Worm (Caenorhabditis elegans) whole organism, L2 larva: ENCODE measurements around the gene bigr-1.
A peak's percentile ranks its signal among the peaks of the same experiment; 100 is the strongest.

Experiments used
- C34F6.9 ChIP-seq: fragments of 150-350 bp; optimal IDR thresholded peaks from 2 replicates; lab custom pipeline; 2014; ENCODE audit warnings: missing biosample characterization, missing genetic modification characterization
- R02D3.7 ChIP-seq: fragments of 150-350 bp; optimal IDR thresholded peaks from 2 replicates; lab custom pipeline; 2014; ENCODE audit warnings: missing biosample characterization, missing genetic modification characterization
- ZK546.5 ChIP-seq: sonication (generic microtip); optimal IDR thresholded peaks from 2 replicates; lab custom pipeline; 2017; ENCODE audit warnings: missing biosample characterization, missing genetic modification characterization
- aly-2 ChIP-seq: fragments of 150-350 bp; optimal IDR thresholded peaks from 2 replicates; lab custom pipeline; 2014; ENCODE audit warnings: missing biosample characterization, missing genetic modification characterization
- blmp-1 ChIP-seq: sonication (generic microtip); optimal IDR thresholded peaks from 2 replicates; lab custom pipeline; 2017; ENCODE audit warnings: missing genetic modification characterization, mild to moderate bottlenecking, missing compliant biosample characterization, antibody characterized with exemption, moderate library complexity; ENCODE audit not compliant: insufficient read depth
- ceh-16 ChIP-seq: fragments of 150-350 bp; optimal IDR thresholded peaks from 2 replicates; lab custom pipeline; 2014; ENCODE audit warnings: missing biosample characterization, missing genetic modification characterization
- ceh-82 ChIP-seq: fragments of 150-350 bp; optimal IDR thresholded peaks from 2 replicates; lab custom pipeline; 2014; ENCODE audit warnings: missing biosample characterization, missing genetic modification characterization
- crh-2 ChIP-seq: sonication (generic microtip); optimal IDR thresholded peaks from 2 replicates; lab custom pipeline; 2017; ENCODE audit warnings: missing biosample characterization, missing genetic modification characterization
- egl-27 ChIP-seq: sonication (generic microtip); optimal IDR thresholded peaks from 3 replicates; lab custom pipeline; 2017; ENCODE audit warnings: missing biosample characterization, missing genetic modification reagents, missing genetic modification characterization
- elt-3 ChIP-seq: sonication (generic microtip); optimal IDR thresholded peaks from 2 replicates; lab custom pipeline; 2017; ENCODE audit warnings: missing biosample characterization, missing genetic modification characterization
- fos-1 ChIP-seq: fragments of 150-350 bp; optimal IDR thresholded peaks from 2 replicates; lab custom pipeline; 2014; ENCODE audit warnings: missing biosample characterization, missing genetic modification characterization
- gmeb-1 ChIP-seq: fragments of 150-350 bp; optimal IDR thresholded peaks from 2 replicates; lab custom pipeline; 2014; ENCODE audit warnings: missing biosample characterization, missing genetic modification characterization
- lin-11 ChIP-seq: fragments of 150-350 bp; sonication (generic microtip); optimal IDR thresholded peaks from 2 replicates; lab custom pipeline; 2014; ENCODE audit warnings: missing biosample characterization, missing genetic modification characterization, inconsistent platforms, mixed read lengths
- lin-13 ChIP-seq: fragments of 150-350 bp; optimal IDR thresholded peaks from 2 replicates; lab custom pipeline; 2014; ENCODE audit warnings: missing biosample characterization, missing genetic modification reagents, missing genetic modification characterization
- lin-39 ChIP-seq: fragments of 150-350 bp; optimal IDR thresholded peaks from 2 replicates; lab custom pipeline; 2014; ENCODE audit warnings: missing biosample characterization, missing genetic modification reagents, missing genetic modification characterization
- mab-5 ChIP-seq: fragments of 150-350 bp; optimal IDR thresholded peaks from 2 replicates; lab custom pipeline; 2014; ENCODE audit warnings: missing biosample characterization, missing genetic modification characterization
- mbf-1 ChIP-seq: sonication (generic microtip); optimal IDR thresholded peaks from 2 replicates; lab custom pipeline; 2017; ENCODE audit warnings: missing biosample characterization, missing genetic modification characterization
- mdl-1 ChIP-seq, 2 experiments: fragments of 150-350 bp in 1 of 2; sonication (generic microtip) in 1 of 2; optimal IDR thresholded peaks; 2 replicates each; lab custom pipeline; 2017; ENCODE audit warnings: missing biosample characterization in 2 of 2, missing genetic modification characterization in 2 of 2
- nhr-10 ChIP-seq: sonication (generic microtip); optimal IDR thresholded peaks from 2 replicates; lab custom pipeline; 2017; ENCODE audit warnings: missing biosample characterization, missing genetic modification characterization
- nhr-11 ChIP-seq: fragments of 150-350 bp; optimal IDR thresholded peaks from 2 replicates; lab custom pipeline; 2014; ENCODE audit warnings: missing biosample characterization, missing genetic modification characterization
- nhr-12 ChIP-seq: fragments of 150-350 bp; optimal IDR thresholded peaks from 2 replicates; lab custom pipeline; 2014; ENCODE audit warnings: missing biosample characterization, missing genetic modification characterization
- nhr-23 ChIP-seq: fragments of 150-350 bp; optimal IDR thresholded peaks from 2 replicates; lab custom pipeline; 2014; ENCODE audit warnings: missing biosample characterization, missing genetic modification reagents, missing genetic modification characterization
- nhr-237 ChIP-seq: fragments of 150-350 bp; optimal IDR thresholded peaks from 2 replicates; lab custom pipeline; 2014; ENCODE audit warnings: missing biosample characterization, missing genetic modification characterization
- nhr-25 ChIP-seq: fragments of 150-350 bp; sonication (generic microtip); optimal IDR thresholded peaks from 3 replicates; lab custom pipeline; 2014; ENCODE audit warnings: missing biosample characterization, missing genetic modification characterization
- nhr-6 ChIP-seq: fragments of 150-350 bp; optimal IDR thresholded peaks from 2 replicates; lab custom pipeline; 2014; ENCODE audit warnings: missing biosample characterization, missing genetic modification characterization
- peb-1 ChIP-seq: fragments of 150-350 bp; optimal IDR thresholded peaks from 2 replicates; lab custom pipeline; 2014; ENCODE audit warnings: missing biosample characterization, missing genetic modification characterization
- skn-1 ChIP-seq: sonication (generic microtip); optimal IDR thresholded peaks from 2 replicates; lab custom pipeline; 2017; ENCODE audit warnings: missing biosample characterization, missing genetic modification characterization
- sma-3 ChIP-seq: sonication (generic microtip); optimal IDR thresholded peaks from 2 replicates; lab custom pipeline; 2016; ENCODE audit warnings: missing genetic modification reagents, missing genetic modification characterization, missing compliant biosample characterization
- snpc-4 ChIP-seq: fragments of 150-350 bp; optimal IDR thresholded peaks from 2 replicates; lab custom pipeline; 2014; ENCODE audit warnings: missing biosample characterization, missing genetic modification characterization
- unc-62 ChIP-seq: fragments of 150-350 bp; optimal IDR thresholded peaks from 2 replicates; lab custom pipeline; 2014; ENCODE audit warnings: missing biosample characterization, missing genetic modification reagents, missing genetic modification characterization
- zag-1 ChIP-seq: fragments of 150-350 bp; optimal IDR thresholded peaks from 2 replicates; lab custom pipeline; 2014; ENCODE audit warnings: missing biosample characterization, missing genetic modification characterization

The bigr-1 gene

DNA sequence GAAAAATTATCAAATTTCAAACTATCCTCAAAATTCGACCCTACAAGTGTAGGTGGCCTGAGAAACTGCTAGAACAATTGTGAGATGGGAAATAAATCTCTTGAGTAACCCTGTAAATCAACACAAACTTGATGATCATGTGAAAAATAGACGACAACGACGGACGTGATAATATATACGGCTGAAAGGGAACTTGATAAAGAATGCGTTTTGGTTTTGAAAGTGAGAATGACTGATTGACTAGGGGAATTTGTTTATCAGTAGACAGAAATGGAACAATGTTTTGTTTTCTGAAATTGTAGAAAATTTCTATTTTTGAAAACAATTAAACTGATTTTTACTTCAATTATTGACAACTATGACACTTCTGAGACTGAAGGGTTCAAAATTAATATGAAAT lies 12.1 kb downstream of the bigr-1 start:
- TF ChIP-seq blmp-1 (tag; lab: Kevin White, UChicago) (peak; percentile 58), ceh-82 (tag; lab: Kevin White, UChicago) (no peak), nhr-10 (tag; lab: Kevin White, UChicago) (no peak), R02D3.7 (no peak), nhr-25 (tag; lab: Kevin White, UChicago) (peak; percentile 1)
- TF ChIP-seq, all 48 proteins: peak for 2

- TF ChIP-seq lin-11: no peak
- no peak for TF ChIP-seq elt-3
- TF ChIP-seq crh-2: no peak
- TF ChIP-seq nhr-12 (tag; lab: Kevin White, UChicago): no peak
- TF ChIP-seq nhr-23: no peak
- TF ChIP-seq ceh-16 (tag; lab: Kevin White, UChicago): no peak
- TF ChIP-seq peb-1: peak; percentile 64
- TF ChIP-seq lin-39: no peak
- no peak for TF ChIP-seq fos-1
- TF ChIP-seq aly-2: no peak
- TF ChIP-seq nhr-25 (tag; lab: Kevin White, UChicago): peak; percentile 47
- no peak for TF ChIP-seq nhr-6 (tag; lab: Kevin White, UChicago)
- TF ChIP-seq zag-1 (tag; lab: Kevin White, UChicago): no peak
- TF ChIP-seq snpc-4 (tag; lab: Kevin White, UChicago): no peak
- no peak for TF ChIP-seq R02D3.7
- no peak for TF ChIP-seq skn-1 (tag; lab: Kevin White, UChicago)
- no peak for TF ChIP-seq ZK546.5 (tag; lab: Kevin White, UChicago)
- no peak for TF ChIP-seq ceh-82 (tag; lab: Kevin White, UChicago)
- TF ChIP-seq mbf-1 (tag; lab: Kevin White, UChicago): no peak
- peak; percentile 44 for TF ChIP-seq blmp-1 (tag; lab: Kevin White, UChicago)
- TF ChIP-seq sma-3: no peak
- no peak for TF ChIP-seq unc-62
- no peak for TF ChIP-seq egl-27
- TF ChIP-seq nhr-11: no peak
- TF ChIP-seq mdl-1 (tag; optimal IDR thresholded peaks at IDR 0.05; lab: Kevin White, UChicago): no peak
Measured at ce11 chrII:11200234-11200755, 18.8 kb downstream of the bigr-1 start.

DNA sequence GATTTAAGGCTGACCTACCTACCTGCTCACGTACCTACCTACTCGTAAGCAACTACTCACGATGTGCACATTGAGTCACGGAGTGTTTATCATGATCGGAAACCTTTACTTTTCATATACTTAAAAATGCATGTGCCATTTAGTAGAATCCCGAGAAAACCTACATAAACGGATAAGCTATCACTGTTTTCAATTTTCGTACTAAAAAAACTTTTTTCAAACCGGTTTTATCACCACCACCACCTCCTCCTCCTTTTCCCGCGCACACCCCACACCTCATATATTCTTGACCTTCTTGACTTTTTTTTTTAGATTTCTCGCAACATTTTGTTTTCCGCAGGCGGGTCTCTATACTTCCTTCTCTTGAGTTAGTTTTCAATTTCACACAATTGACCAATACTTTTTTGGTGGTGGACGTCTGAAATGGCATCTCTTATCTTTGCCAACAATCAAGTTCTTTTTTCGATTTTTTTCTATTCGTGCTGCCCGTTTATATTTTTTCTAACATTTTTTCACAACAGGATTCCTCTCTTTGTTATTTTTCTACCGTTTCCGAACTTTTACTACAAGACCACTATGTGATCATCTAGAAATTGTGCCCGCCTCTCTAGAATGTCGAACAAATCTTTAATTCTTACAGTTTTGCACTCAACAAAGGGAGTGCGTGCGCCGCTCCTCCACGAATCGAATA lies 21.3 kb downstream of the bigr-1 start, which contains the start of gene srap-1:
Gene srap-1, plus strand, starts transcription at position 641 of the 691 bp plus-strand sequence.
- no peak for TF ChIP-seq nhr-10 (tag; lab: Kevin White, UChicago)
- peak; percentile 55 for TF ChIP-seq nhr-25 (tag; lab: Kevin White, UChicago)

- TF ChIP-seq nhr-25 (tag; lab: Kevin White, UChicago) (peak; percentile 15), sma-3 (peak; percentile 17), elt-3 (no peak)
Measured at ce11 chrII:11204731-11205130, 23.3 kb downstream of the bigr-1 start.

ce11 chrII:11205783-11206182 lies 24.3 kb downstream of the bigr-1 start:
- TF ChIP-seq nhr-11: no peak
- TF ChIP-seq sma-3: no peak
- no peak for TF ChIP-seq snpc-4 (tag; lab: Kevin White, UChicago)
- no peak for TF ChIP-seq zag-1 (tag; lab: Kevin White, UChicago)
- TF ChIP-seq ceh-16 (tag; lab: Kevin White, UChicago): peak; percentile 60
- peak; percentile 83 for TF ChIP-seq blmp-1 (tag; lab: Kevin White, UChicago)
- TF ChIP-seq nhr-25 (tag; lab: Kevin White, UChicago): peak; percentile 77
- TF ChIP-seq gmeb-1: no peak
- TF ChIP-seq lin-13 (GFP tag; lab: Kevin White, UChicago): no peak
- no peak for TF ChIP-seq ZK546.5 (tag; lab: Kevin White, UChicago)
- no peak for TF ChIP-seq crh-2
- TF ChIP-seq nhr-6 (tag; lab: Kevin White, UChicago): no peak

DNA sequence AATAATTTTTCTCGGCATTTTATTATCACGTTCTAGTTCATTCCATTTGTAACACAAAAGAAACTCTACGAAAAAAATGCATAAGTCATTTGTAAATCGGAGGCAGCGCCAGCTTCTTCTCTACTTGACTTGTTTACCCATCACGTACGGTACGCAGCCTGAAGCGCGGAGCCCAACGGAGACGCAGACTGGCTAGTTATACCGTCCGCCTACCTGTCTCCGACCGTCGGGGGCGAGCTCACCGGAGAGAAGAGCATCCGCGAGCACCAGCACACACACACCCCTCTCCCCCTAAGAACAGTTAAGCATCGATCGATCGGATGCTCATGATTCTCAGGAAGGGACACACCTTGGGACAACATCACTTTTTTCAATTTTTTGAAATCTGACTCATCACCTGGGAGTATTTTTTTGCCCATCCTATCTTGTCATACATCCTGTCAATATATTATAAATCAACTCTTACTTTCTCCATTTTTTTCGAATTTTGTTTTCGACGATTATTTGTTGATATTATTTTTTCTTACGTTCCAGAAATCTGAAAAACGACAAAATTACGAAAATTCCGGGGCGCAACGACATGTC lies 40.4 kb downstream of the bigr-1 start, which contains the start of gene plpr-1:
Gene plpr-1, plus strand, starts transcription at position 535 of the 585 bp plus-strand sequence.
- TF ChIP-seq C34F6.9 (tag; lab: Kevin White, UChicago) (no peak), lin-39 (no peak), mab-5 (tag; lab: Kevin White, UChicago) (no peak), nhr-237 (no peak), nhr-11 (no peak), aly-2 (no peak), nhr-25 (tag; lab: Kevin White, UChicago) (no peak)
